Worm (Caenorhabditis elegans): ENCODE results near the gene R53.4.
A peak's percentile ranks its signal among the peaks of the same experiment; 100 is the strongest.

R53.4 gene

DNA sequence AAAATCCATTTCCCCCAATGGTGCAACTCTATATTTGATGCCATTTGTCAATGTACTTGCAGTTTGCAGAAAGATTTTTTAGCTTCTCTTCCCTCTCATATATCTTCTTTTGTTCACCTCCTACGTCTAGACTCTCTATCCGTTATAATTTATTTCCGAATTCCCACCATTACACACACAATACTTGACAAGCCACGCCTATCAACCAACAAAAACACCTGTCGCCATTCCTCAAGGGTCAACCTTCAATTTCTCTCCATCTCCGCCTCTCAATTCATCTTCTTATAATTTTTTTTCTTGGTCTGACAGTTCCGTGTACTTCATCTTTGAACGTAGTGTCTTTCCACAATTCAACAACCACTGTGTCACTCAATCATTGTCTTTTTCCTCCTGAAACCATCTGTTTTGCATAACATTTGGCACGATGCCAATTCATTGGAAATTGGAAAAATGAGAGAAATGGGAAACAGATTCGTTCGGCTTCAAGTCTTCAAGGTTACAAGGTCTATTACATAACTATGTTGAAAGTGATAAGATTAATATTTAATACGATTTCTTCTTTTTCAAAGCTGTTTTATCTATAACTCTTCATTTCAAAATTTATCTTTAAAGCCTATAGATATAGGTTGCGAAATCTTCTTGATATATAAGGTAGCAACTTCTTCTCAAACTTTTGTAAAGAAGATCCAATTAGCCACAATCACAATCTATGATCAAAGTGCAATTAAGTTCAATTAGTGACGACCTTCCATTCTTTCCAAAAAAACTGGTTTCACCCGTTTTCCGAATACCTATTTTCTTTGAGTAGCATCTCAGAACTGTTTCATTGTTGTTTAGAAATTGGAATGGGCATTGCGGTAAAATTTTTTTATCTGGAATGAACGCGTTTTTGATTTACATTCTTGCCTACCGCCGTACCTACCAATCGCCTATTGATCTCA is 19.1 kb upstream of the R53.4 start:
- TF ChIP-seq lin-26 (GFP tag; IDR thresholded peaks at IDR 0.05) = no peak
- TF ChIP-seq madf-3 (GFP tag; IDR thresholded peaks at IDR 0.05) = 0 out of 2 replicates have a peak, but pooled peaks have one; percentile 30
- no peak for TF ChIP-seq rcor-1 (GFP tag; IDR thresholded peaks at IDR 0.05)
- no peak for TF ChIP-seq egrh-3 (GFP tag; IDR thresholded peaks at IDR 0.05)
- no peak for TF ChIP-seq ztf-26 (tag; optimal IDR thresholded peaks at IDR 0.05)

DNA sequence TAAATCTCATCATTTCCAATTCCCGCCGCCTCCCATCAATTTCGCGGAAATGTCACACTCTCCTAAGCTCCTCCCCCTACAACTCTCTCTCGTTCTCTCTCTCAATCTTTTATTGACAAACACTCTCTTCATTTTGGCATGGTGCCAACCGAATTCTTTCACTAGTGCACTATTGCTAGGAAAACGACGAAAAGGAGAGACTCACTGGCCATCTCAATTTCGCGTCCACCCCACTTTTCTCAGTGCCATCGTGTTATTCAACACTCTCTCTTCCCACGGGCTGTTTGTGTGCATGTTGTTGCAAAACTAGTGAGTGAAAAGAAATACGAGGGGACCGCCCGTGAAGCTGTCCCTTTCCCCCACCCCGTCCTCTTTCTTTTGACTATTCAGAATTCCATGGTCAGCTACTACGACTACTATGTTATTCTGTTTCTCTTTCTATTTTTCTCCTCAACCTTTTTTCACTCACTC is 17.1 kb upstream of the R53.4 start:
- TF ChIP-seq F10E7.11 (tag; optimal IDR thresholded peaks at IDR 0.05) (no peak), lin-35 (GFP tag; optimal IDR thresholded peaks at IDR 0.05) (no peak), ceh-27 (GFP tag; optimal IDR thresholded peaks at IDR 0.05) (peak; percentile 12), lin-54 (GFP tag; optimal IDR thresholded peaks at IDR 0.05) (no peak)

- TF ChIP-seq B0261.1 (tag; optimal IDR thresholded peaks at IDR 0.05) (no peak), zfh-2 (GFP tag; conservative IDR thresholded peaks at IDR 0.05) (no peak), K12H6.12 (tag; optimal IDR thresholded peaks at IDR 0.05) (no peak), F57A8.1 (GFP tag; optimal IDR thresholded peaks at IDR 0.05) (no peak), ekl-4 (GFP tag; IDR thresholded peaks at IDR 0.05) (no peak), B0336.3 (GFP tag; IDR thresholded peaks at IDR 0.05) (no peak)
These were observed 14.6 kb upstream of the R53.4 start for ce11 chrII:9982437-9982836.

ce11 chrII:9981760-9982159 is 13.9 kb upstream of the R53.4 start, which contains the start of gene sdz-38:
sdz-38 (minus strand) TSS chrII:9981860.
- TF ChIP-seq aptf-2 (GFP tag; conservative IDR thresholded peaks at IDR 0.05) = no peak
- 0 out of 2 replicates have a peak, but pooled peaks have one; percentile 10 for TF ChIP-seq madf-3 (GFP tag; IDR thresholded peaks at IDR 0.05)

DNA sequence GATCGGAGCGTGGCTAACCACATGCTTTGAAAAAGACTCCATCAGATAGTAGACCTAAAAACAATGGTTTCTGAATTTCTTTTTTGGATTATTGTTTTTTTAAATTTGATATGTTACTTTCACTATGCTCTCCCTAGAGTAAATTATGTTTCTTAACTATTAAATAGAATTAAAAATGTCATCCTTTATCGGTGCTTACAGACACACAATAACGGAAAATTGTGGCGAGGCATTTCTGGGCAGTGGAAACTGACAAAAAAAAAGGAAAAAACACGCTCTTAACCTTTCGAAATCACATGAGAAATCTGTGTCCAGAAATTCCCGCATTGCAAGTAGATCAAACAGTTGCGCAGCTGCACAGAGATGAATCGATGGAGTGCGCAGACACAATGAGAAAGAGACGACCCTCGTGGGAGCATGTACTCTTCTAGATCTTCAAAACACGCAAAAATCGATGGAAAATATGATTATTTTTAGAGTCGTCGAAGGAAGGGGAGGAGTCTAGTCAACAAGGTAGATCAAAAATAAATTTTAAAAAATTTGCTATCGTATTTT is 12.3 kb upstream of the R53.4 start, which contains the start of gene ZK892.6:
Gene ZK892.6, minus strand, starts transcription at position 51 of the 555 bp plus-strand sequence.
- no peak for TF ChIP-seq ztf-22 (GFP tag; optimal IDR thresholded peaks at IDR 0.05)
- no peak for TF ChIP-seq hmg-1.2 (GFP tag; IDR thresholded peaks at IDR 0.05)
- TF ChIP-seq xnd-1 (tag; optimal IDR thresholded peaks at IDR 0.05) = no peak
- no peak for TF ChIP-seq ets-4 (GFP tag; optimal IDR thresholded peaks at IDR 0.05)
- TF ChIP-seq lag-1 (GFP tag; IDR thresholded peaks at IDR 0.05) = no peak
- TF ChIP-seq ceh-100 (GFP tag; IDR thresholded peaks at IDR 0.05) = no peak
- TF ChIP-seq lir-1 (GFP tag; conservative IDR thresholded peaks at IDR 0.05) = no peak
- TF ChIP-seq attf-3 (GFP tag; conservative IDR thresholded peaks at IDR 0.05) = no peak
- TF ChIP-seq madf-6 (GFP tag; IDR thresholded peaks at IDR 0.05) = peak; percentile 70
- no peak for TF ChIP-seq attf-6 (GFP tag; IDR thresholded peaks at IDR 0.05)
- peak; percentile 80 for TF ChIP-seq efl-1 (GFP tag; optimal IDR thresholded peaks at IDR 0.05)
- no peak for TF ChIP-seq B0336.3 (GFP tag; IDR thresholded peaks at IDR 0.05)
- TF ChIP-seq F55B11.4 (tag; optimal IDR thresholded peaks at IDR 0.05; ENCODE audit: borderline replicate concordance, insufficient read depth) = no peak
- no peak for TF ChIP-seq rec-8 (tag; optimal IDR thresholded peaks at IDR 0.05)

All from whole organism, young adult.